Fruit fly (Drosophila melanogaster) whole organism: ENCODE measurements around the gene CG31445.

Experiments used
- CG8478 ChIP-seq: fragments of >200 bp; optimal IDR thresholded peaks from 2 replicates; lab custom pipeline; 2018; ENCODE audit warnings: inconsistent platforms
- Dll ChIP-seq: fragments of >200 bp; optimal IDR thresholded peaks from 2 replicates; lab custom pipeline; 2017
- pan ChIP-seq: fragments of >200 bp; optimal IDR thresholded peaks from 2 replicates; lab custom pipeline; 2017
- usp ChIP-seq: fragments of >200 bp; optimal IDR thresholded peaks from 2 replicates; lab custom pipeline; 2017; ENCODE audit warnings: missing biosample characterization, missing genetic modification characterization, mixed read lengths

DNA sequence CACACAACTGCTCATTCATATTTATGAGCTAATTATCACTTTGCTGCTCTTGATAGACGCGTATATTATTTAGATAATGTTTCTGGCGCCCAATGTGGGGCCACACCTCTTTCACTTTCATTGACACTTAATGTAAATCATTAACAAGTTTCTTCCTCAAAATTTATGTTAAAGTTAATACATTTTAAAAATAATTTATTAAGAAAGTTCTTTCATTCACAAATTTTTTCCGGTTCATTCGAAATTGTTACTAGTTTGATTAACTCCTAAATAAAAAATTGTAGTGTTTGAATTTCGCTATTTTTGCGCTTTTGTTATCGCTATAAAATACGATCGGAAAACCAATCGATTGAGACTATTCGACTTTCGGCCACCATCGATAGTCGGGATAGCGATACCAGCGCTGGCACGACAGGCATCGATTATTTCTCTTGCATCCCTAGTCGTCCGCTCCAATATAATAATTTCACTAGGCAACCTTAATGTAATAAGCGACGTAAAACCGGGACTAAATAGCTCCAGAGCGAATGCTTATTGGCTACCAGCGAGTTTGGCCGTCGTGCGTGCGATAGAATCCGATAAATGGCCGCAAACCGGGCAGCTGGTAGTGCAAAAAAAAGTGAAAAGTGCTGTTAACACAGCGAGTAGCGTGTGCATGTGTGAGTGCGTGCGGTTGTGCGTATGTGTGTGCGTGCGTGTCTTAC lies 15.7 kb downstream of the CG31445 start, which contains the start of gene Usp1:
- TF ChIP-seq usp (GFP tag; lab: Kevin White, UChicago) (no peak), CG8478 (lab: Kevin White, UChicago) (no peak), pan (lab: Kevin White, UChicago) (peak; percentile 9), Dll (no peak)
